Worm (Caenorhabditis elegans): ENCODE results near the gene scl-15.

DNA sequence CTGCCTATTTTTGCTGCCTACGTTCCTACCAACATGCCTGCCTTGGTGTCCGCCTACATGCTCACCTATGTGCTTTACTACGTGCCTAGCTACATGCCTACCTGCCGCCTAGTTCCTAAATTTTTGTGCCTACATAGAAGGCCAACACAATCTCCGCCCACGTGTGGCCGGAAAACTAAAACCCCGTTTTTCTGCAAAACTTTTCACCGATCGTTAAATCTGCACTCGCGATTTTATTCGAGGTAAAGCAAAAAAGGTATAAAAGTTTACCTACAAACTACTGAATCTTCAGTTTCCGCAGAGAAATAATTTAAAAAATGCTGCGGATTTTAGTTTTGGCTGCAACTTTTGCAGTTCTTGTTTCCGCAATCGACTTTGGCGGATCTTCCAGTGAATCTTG lies 35.1 kb downstream of the scl-15 start, which contains the start of gene clec-124:
- no peak for TF ChIP-seq ztf-29 (GFP tag; IDR thresholded peaks at IDR 0.05)
- TF ChIP-seq med-1 (GFP tag; optimal IDR thresholded peaks at IDR 0.05; ENCODE audit: insufficient read depth), result no peak
- no peak for TF ChIP-seq ztf-23 (GFP tag; IDR thresholded peaks at IDR 0.05)
- TF ChIP-seq flt-1 (GFP tag; IDR thresholded peaks at IDR 0.05), result no peak
- no peak for TF ChIP-seq cog-1 (tag; optimal IDR thresholded peaks at IDR 0.05)
- TF ChIP-seq klf-2 (GFP tag; conservative IDR thresholded peaks at IDR 0.05), result no peak
- no peak for TF ChIP-seq ref-1 (GFP tag; conservative IDR thresholded peaks at IDR 0.05)
- no peak for TF ChIP-seq T22C8.4 (GFP tag; IDR thresholded peaks at IDR 0.05)

All from whole organism, midembryonic.